Fruit fly (Drosophila melanogaster) whole organism, embryonic: ENCODE data around the gene TwdlN.

ENCODE experiments used
- CG10959 ChIP-seq: fragments of 200-800 bp; sonication (Bioruptor generic); IDR thresholded peaks from 2 replicates; pipeline ENCODE4 v1.3.6; 2022; ENCODE audit warnings: missing biosample characterization, missing genetic modification characterization
- CG11093 ChIP-seq: fragments of 200-800 bp; sonication (Bioruptor generic); IDR thresholded peaks from 3 replicates; pipeline ENCODE4 v1.3.6; 2022; ENCODE audit warnings: missing biosample characterization, missing genetic modification characterization
- CG12744 ChIP-seq: fragments of 200-800 bp; sonication (Bioruptor generic); optimal IDR thresholded peaks from 2 replicates; lab custom pipeline; 2016; ENCODE audit warnings: missing biosample characterization, missing genetic modification characterization
- CG13296 ChIP-seq: fragments of 200-800 bp; sonication (Bioruptor generic); optimal IDR thresholded peaks from 3 replicates; lab custom pipeline; 2018; ENCODE audit warnings: missing biosample characterization, mild to moderate bottlenecking, missing genetic modification characterization
- CG14014 ChIP-seq: fragments of 200-800 bp; sonication (Bioruptor generic); IDR thresholded peaks from 2 replicates; pipeline ENCODE4 v1.3.6; 2022; ENCODE audit warnings: missing biosample characterization, missing genetic modification characterization
- CG14441 ChIP-seq: fragments of 200-800 bp; sonication (Bioruptor generic); IDR thresholded peaks from 2 replicates; pipeline ENCODE4 v1.3.6; 2022; ENCODE audit warnings: missing biosample characterization, missing genetic modification characterization
- CG18599 ChIP-seq: fragments of 200-800 bp; sonication (Bioruptor generic); optimal IDR thresholded peaks from 3 replicates; lab custom pipeline; 2017; ENCODE audit warnings: missing biosample characterization, missing genetic modification characterization, mild to moderate bottlenecking, moderate library complexity, missing genetic modification reagents
- CG31224 ChIP-seq: fragments of 200-800 bp; sonication (Bioruptor generic); IDR thresholded peaks from 2 replicates; pipeline ENCODE4 v1.3.6; 2022; ENCODE audit warnings: missing biosample characterization, missing genetic modification characterization
- CG32532 ChIP-seq: fragments of 200-800 bp; sonication (Bioruptor generic); IDR thresholded peaks from 2 replicates; pipeline ENCODE4 v1.3.6; 2022; ENCODE audit warnings: missing biosample characterization, missing genetic modification characterization
- CG34376 ChIP-seq: fragments of 200-800 bp; sonication (Bioruptor generic); optimal IDR thresholded peaks from 2 replicates; lab custom pipeline; 2018; ENCODE audit warnings: missing biosample characterization, mild to moderate bottlenecking, missing genetic modification characterization
- CG3995 ChIP-seq: fragments of 200-800 bp; sonication (Bioruptor generic); optimal IDR thresholded peaks from 3 replicates; lab custom pipeline; 2016; ENCODE audit warnings: missing biosample characterization, missing genetic modification characterization
- CG5180 ChIP-seq: fragments of 200-800 bp; sonication (Bioruptor generic); optimal IDR thresholded peaks from 3 replicates; lab custom pipeline; 2017; ENCODE audit warnings: missing biosample characterization, missing genetic modification characterization, mild to moderate bottlenecking, moderate library complexity, missing genetic modification reagents
- CG7987 ChIP-seq: fragments of 200-800 bp; sonication (Bioruptor generic); optimal IDR thresholded peaks from 2 replicates; lab custom pipeline; 2018; ENCODE audit warnings: missing biosample characterization, mild to moderate bottlenecking, missing genetic modification characterization, moderate library complexity
- CG8290 ChIP-seq, 3 experiments: fragments of 200-800 bp; sonication (Bioruptor generic); optimal IDR thresholded peaks; 2 replicates each; lab custom pipeline; 2016 to 2019; ENCODE audit warnings: missing biosample characterization in 3 of 3, missing genetic modification characterization in 3 of 3, mild to moderate bottlenecking in 2 of 3, moderate library complexity in 1 of 3
- CkIIα-i1 ChIP-seq: fragments of 200-800 bp; sonication (Bioruptor generic); IDR thresholded peaks from 2 replicates; pipeline ENCODE4 v1.3.6; 2022; ENCODE audit warnings: missing biosample characterization, missing genetic modification characterization
- Dbx ChIP-seq: fragments of 200-800 bp; sonication (Bioruptor generic); IDR thresholded peaks from 3 replicates; pipeline ENCODE4 v1.3.6; 2022; ENCODE audit warnings: missing biosample characterization, missing genetic modification characterization
- Ets65A ChIP-seq: fragments of 200-800 bp; sonication (Bioruptor generic); peaks from one replicate; lab custom pipeline; 2016; ENCODE audit warnings: missing biosample characterization, missing genetic modification characterization
- Ets97D ChIP-seq: fragments of 200-800 bp; sonication (Bioruptor generic); optimal IDR thresholded peaks from 3 replicates; lab custom pipeline; 2016; ENCODE audit warnings: missing biosample characterization, missing genetic modification characterization
- Fer1 ChIP-seq: fragments of 200-800 bp; sonication (Bioruptor generic); optimal IDR thresholded peaks from 2 replicates; lab custom pipeline; 2017; ENCODE audit warnings: missing biosample characterization, mild to moderate bottlenecking, missing genetic modification characterization
- Hmr ChIP-seq: fragments of 200-800 bp; sonication (Bioruptor generic); optimal IDR thresholded peaks from 3 replicates; lab custom pipeline; 2017; ENCODE audit warnings: mild to moderate bottlenecking, missing biosample characterization, missing genetic modification reagents, missing genetic modification characterization
- Hr3 ChIP-seq: fragments of 200-800 bp; sonication (Bioruptor generic); optimal IDR thresholded peaks from 3 replicates; lab custom pipeline; 2016; ENCODE audit warnings: missing biosample characterization, missing genetic modification characterization
- Jarid2 ChIP-seq: fragments of 200-800 bp; sonication (Bioruptor generic); optimal IDR thresholded peaks from 3 replicates; lab custom pipeline; 2017; ENCODE audit warnings: mild to moderate bottlenecking, missing biosample characterization, missing genetic modification reagents, missing genetic modification characterization
- Med ChIP-seq: fragments of 200-800 bp; sonication (Bioruptor generic); peaks from one replicate; lab custom pipeline; 2016; ENCODE audit warnings: missing biosample characterization, missing genetic modification characterization, mild to moderate bottlenecking, inconsistent platforms, moderate library complexity
- Meics ChIP-seq: fragments of 200-800 bp; sonication (Bioruptor generic); optimal IDR thresholded peaks from 2 replicates; lab custom pipeline; 2017; ENCODE audit warnings: missing biosample characterization, mild to moderate bottlenecking, missing genetic modification characterization
- NFAT ChIP-seq: fragments of 200-800 bp; sonication (Bioruptor generic); IDR thresholded peaks from 2 replicates; pipeline ENCODE4 v1.3.6; 2022; ENCODE audit warnings: missing biosample characterization, missing genetic modification characterization
- Vsx1 ChIP-seq: fragments of 200-800 bp; sonication (Bioruptor generic); optimal IDR thresholded peaks from 2 replicates; lab custom pipeline; 2017; ENCODE audit warnings: missing biosample characterization, mild to moderate bottlenecking, missing genetic modification characterization, missing genetic modification reagents
- ab ChIP-seq: fragments of 200-800 bp; sonication (Bioruptor generic); optimal IDR thresholded peaks from 2 replicates; lab custom pipeline; 2016; ENCODE audit warnings: missing biosample characterization, missing genetic modification characterization
- abd-A ChIP-seq: fragments of 200-800 bp; sonication (Bioruptor generic); optimal IDR thresholded peaks from 3 replicates; lab custom pipeline; 2019; ENCODE audit warnings: missing biosample characterization, mild to moderate bottlenecking, missing genetic modification characterization, moderate library complexity
- caup ChIP-seq: fragments of 200-800 bp; sonication (Bioruptor generic); optimal IDR thresholded peaks from 3 replicates; lab custom pipeline; 2017; ENCODE audit warnings: missing biosample characterization, mild to moderate bottlenecking, missing genetic modification characterization, moderate library complexity; ENCODE audit not compliant: severe bottlenecking
- chinmo ChIP-seq: fragments of 200-800 bp; sonication (Bioruptor generic); IDR thresholded peaks from 4 replicates; pipeline ENCODE4 v1.3.6; 2022; ENCODE audit warnings: missing biosample characterization, missing genetic modification characterization; ENCODE audit not compliant: partially characterized antibody
- crol ChIP-seq: fragments of 200-800 bp; sonication (Bioruptor generic); IDR thresholded peaks from 2 replicates; pipeline ENCODE4 v1.3.6; 2022; ENCODE audit warnings: missing biosample characterization, missing genetic modification characterization
- da ChIP-seq: fragments of 200-800 bp; sonication (Bioruptor generic); optimal IDR thresholded peaks from 2 replicates; lab custom pipeline; 2016; ENCODE audit warnings: missing biosample characterization, missing genetic modification characterization
- fd102C ChIP-seq: fragments of 200-800 bp; sonication (Bioruptor generic); optimal IDR thresholded peaks from 2 replicates; lab custom pipeline; 2018; ENCODE audit warnings: missing biosample characterization, mild to moderate bottlenecking, missing genetic modification characterization, moderate library complexity
- grn ChIP-seq: fragments of 200-800 bp; sonication (Bioruptor generic); optimal IDR thresholded peaks from 3 replicates; lab custom pipeline; 2017; ENCODE audit warnings: missing biosample characterization, missing genetic modification characterization
- lov ChIP-seq, 2 experiments: fragments of 200-800 bp in 1 of 2; fragments of >200 bp in 1 of 2; sonication (Bioruptor generic) in 1 of 2; IDR thresholded peaks in 1 of 2; optimal IDR thresholded peaks in 1 of 2; 2 replicates in 1 of 2; 3 replicates in 1 of 2; pipeline versions ENCODE4 v1.3.6 to Lab custom; 2017 to 2022; ENCODE audit warnings: missing biosample characterization in 1 of 2, missing genetic modification characterization in 1 of 2
- nmo ChIP-seq: fragments of 200-800 bp; sonication (Bioruptor generic); optimal IDR thresholded peaks from 2 replicates; lab custom pipeline; 2018; ENCODE audit warnings: missing biosample characterization, mild to moderate bottlenecking, missing genetic modification characterization, moderate library complexity
- oc ChIP-seq: fragments of 200-800 bp; sonication (Bioruptor generic); optimal IDR thresholded peaks from 2 replicates; lab custom pipeline; 2018; ENCODE audit warnings: missing biosample characterization, mild to moderate bottlenecking, missing genetic modification characterization, moderate library complexity
- odd ChIP-seq: fragments of 200-800 bp; sonication (Bioruptor generic); optimal IDR thresholded peaks from 2 replicates; lab custom pipeline; 2017; ENCODE audit warnings: missing biosample characterization, mild to moderate bottlenecking, missing genetic modification characterization
- pan ChIP-seq, 4 experiments: fragments of >200 bp in 3 of 4; fragments of 200-800 bp in 1 of 4; sonication (Bioruptor generic) in 1 of 4; optimal IDR thresholded peaks in 3 of 4; IDR thresholded peaks in 1 of 4; 2 replicates each; pipeline versions ENCODE4 v1.3.6 to Lab custom; 2017 to 2022; ENCODE audit warnings: missing biosample characterization in 2 of 4, missing genetic modification characterization in 2 of 4, mixed read lengths in 1 of 4
- pb ChIP-seq: fragments of 200-800 bp; sonication (Bioruptor generic); optimal IDR thresholded peaks from 3 replicates; lab custom pipeline; 2016; ENCODE audit warnings: missing biosample characterization, missing genetic modification characterization
- sd ChIP-seq: fragments of 200-800 bp; sonication (Bioruptor generic); optimal IDR thresholded peaks from 3 replicates; lab custom pipeline; 2018; ENCODE audit warnings: missing biosample characterization, mild to moderate bottlenecking, missing genetic modification characterization, moderate library complexity
- sens ChIP-seq: fragments of 200-800 bp; sonication (Bioruptor generic); peaks from one replicate; lab custom pipeline; 2016; ENCODE audit warnings: missing biosample characterization, missing genetic modification characterization
- sens-2 ChIP-seq: fragments of 200-800 bp; sonication (Bioruptor generic); IDR thresholded peaks from 2 replicates; pipeline ENCODE4 v1.3.6; 2022; ENCODE audit warnings: missing biosample characterization, missing genetic modification characterization
- sob ChIP-seq: fragments of 200-800 bp; sonication (Bioruptor generic); IDR thresholded peaks from 2 replicates; pipeline ENCODE4 v1.3.6; 2022; ENCODE audit warnings: missing biosample characterization, missing genetic modification characterization
- sug ChIP-seq: fragments of 200-800 bp; optimal IDR thresholded peaks from 2 replicates; lab custom pipeline; 2019; ENCODE audit warnings: missing biosample characterization, mild to moderate bottlenecking, missing genetic modification characterization, moderate library complexity

Gene TwdlN

DNA sequence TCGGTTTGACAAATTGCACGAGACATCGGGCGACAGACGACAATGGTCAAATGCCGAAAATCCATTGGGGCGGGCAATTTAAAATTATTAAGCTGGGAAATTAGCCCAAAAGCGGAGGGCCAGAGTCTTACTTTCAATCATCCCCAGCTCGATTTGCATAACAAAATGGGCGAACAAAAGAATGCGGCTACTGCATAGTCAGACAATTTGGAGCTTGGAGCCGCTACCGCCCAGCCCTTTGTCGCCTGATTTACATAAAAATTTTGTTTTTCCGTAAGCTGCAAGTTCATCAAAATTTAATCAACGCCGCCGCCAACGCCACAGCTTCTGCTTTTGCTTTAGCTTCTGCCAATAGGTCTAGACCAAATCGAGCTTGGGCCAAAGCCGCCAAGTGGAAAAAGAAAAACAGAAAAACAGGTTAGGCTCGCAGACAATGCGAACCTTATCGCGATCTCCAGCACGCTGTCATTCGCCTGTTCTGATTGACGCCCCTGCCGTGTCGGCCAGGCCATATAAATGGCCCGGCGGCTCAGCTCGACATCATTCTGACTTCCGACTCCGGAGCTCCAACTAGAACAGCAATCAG lies at the start of gene TwdlN:
TSS of gene TwdlN (plus strand) at position 536 of the 586 bp plus-strand sequence.
- TF ChIP-seq chinmo (peak; percentile 87; the same call in 3 of the 4 replicates), oc (tag; lab: Kevin White, UChicago) (peak; percentile 31), sd (tag; lab: Kevin White, UChicago) (peak; percentile 70), CG31224 (GFP tag; lab: Robert Waterston, UW) (no peak), odd (GFP tag; lab: Kevin White, UChicago) (peak; percentile 3), CG12744 (GFP tag; lab: Kevin White, UChicago) (no peak), abd-A (tag; lab: Kevin White, UChicago) (peak; percentile 56), da (no peak), CG3995 (GFP tag; lab: Kevin White, UChicago) (no peak), grn (GFP tag; lab: Kevin White, UChicago) (peak; percentile 49), NFAT (GFP tag; lab: Robert Waterston, UW) (0 out of 2 replicates have a peak, but pooled peaks have one; percentile 15)

DNA sequence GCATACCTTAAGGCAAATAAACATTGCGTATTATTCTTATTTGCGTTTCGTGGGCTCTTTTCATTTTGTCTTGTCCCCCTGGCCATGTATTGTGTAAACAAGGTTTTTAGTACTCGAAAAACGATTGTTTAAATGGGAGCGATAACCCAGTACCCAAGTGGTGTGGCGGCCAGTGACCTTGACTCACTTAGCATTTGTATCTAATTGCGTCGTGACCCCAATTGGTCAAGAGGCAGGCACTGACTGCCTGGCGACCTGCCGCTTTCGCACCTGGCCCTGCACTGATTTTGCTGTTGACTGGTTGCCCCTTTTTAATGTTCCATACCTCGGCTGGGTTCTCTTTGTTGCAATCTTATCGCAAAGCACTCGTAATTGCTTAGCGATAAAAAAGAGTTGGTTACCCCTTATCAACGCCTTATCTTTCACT lies 43.5 kb upstream of the TwdlN start:
- TF ChIP-seq chinmo = peak; percentile 77; the same call in 2 of the 4 replicates
- TF ChIP-seq fd102C (GFP tag; lab: Kevin White, UChicago) = no peak
- 0 out of 2 replicates have a peak, but pooled peaks have one; percentile 22 for TF ChIP-seq CG32532 (GFP tag; lab: Robert Waterston, UW)
- no peak for TF ChIP-seq pb (GFP tag; lab: Kevin White, UChicago)
- TF ChIP-seq lov (optimal IDR thresholded peaks at IDR 0.05; lab: Kevin White, UChicago) = no peak
- TF ChIP-seq lov (GFP tag; IDR thresholded peaks at IDR 0.05; lab: Robert Waterston, UW) = no peak
- TF ChIP-seq CG11093 (GFP tag; lab: Robert Waterston, UW) = no peak
- peak; percentile 32; the same call in 1 of the 2 replicates for TF ChIP-seq sob (GFP tag; lab: Robert Waterston, UW)
- TF ChIP-seq Dbx = peak; percentile 50; the same call in 2 of the 3 replicates
- peak; percentile 55 for TF ChIP-seq caup (GFP tag; lab: Kevin White, UChicago)
- peak; percentile 72 for TF ChIP-seq grn (GFP tag; lab: Kevin White, UChicago)
- TF ChIP-seq sug (tag; lab: Kevin White, UChicago) = peak; percentile 64
- TF ChIP-seq Ets65A (GFP tag; lab: Kevin White, UChicago) = no peak
- peak; percentile 5 for TF ChIP-seq Ets97D (GFP tag; lab: Kevin White, UChicago)
- TF ChIP-seq CG14441 (GFP tag; lab: Robert Waterston, UW) = 0 out of 2 replicates have a peak, but pooled peaks have one; percentile 20
- TF ChIP-seq CkIIα-i1 (GFP tag; lab: Robert Waterston, UW) = no peak
- TF ChIP-seq Med (GFP tag; lab: Kevin White, UChicago) = peak; percentile 81
- TF ChIP-seq sens-2 = peak; percentile 84
- TF ChIP-seq CG18599 (GFP tag; lab: Kevin White, UChicago) = peak; percentile 32
- peak; percentile 60 for TF ChIP-seq Jarid2 (GFP tag; lab: Kevin White, UChicago)
- peak; percentile 29 for TF ChIP-seq sens (GFP tag; lab: Kevin White, UChicago)
- TF ChIP-seq CG5180 (GFP tag; lab: Kevin White, UChicago) = peak; percentile 14
- peak; percentile 22; the same call in 1 of the 2 replicates for TF ChIP-seq CG14014 (GFP tag; lab: Robert Waterston, UW)
- no peak for TF ChIP-seq pan (optimal IDR thresholded peaks at IDR 0.05; lab: Kevin White, UChicago)
- peak in 1 of 2 experiments; percentile 36 for TF ChIP-seq pan (GFP tag; optimal IDR thresholded peaks at IDR 0.05 in 1 of 2, IDR thresholded peaks at IDR 0.05 in 1 of 2)
- TF ChIP-seq crol (GFP tag; lab: Robert Waterston, UW) = no peak
- TF ChIP-seq Hr3 (GFP tag; lab: Kevin White, UChicago) = peak; percentile 49
- TF ChIP-seq nmo = no peak
- peak; percentile 9 for TF ChIP-seq CG12744 (GFP tag; lab: Kevin White, UChicago)
- peak; percentile 64 for TF ChIP-seq CG34376 (GFP tag; lab: Kevin White, UChicago)
- TF ChIP-seq CG13296 (GFP tag; lab: Kevin White, UChicago) = peak; percentile 31
- TF ChIP-seq ab = no peak
- peak; percentile 33 for TF ChIP-seq Vsx1 (GFP tag; lab: Kevin White, UChicago)
- peak; percentile 4 for TF ChIP-seq Hmr (GFP tag; lab: Kevin White, UChicago)
- TF ChIP-seq CG7987 (GFP tag; lab: Kevin White, UChicago) = no peak
- TF ChIP-seq CG8290 (GFP tag; optimal IDR thresholded peaks at IDR 0.05; lab: Kevin White, UChicago) = no peak
- peak in 1 of 2 experiments; percentile 39 for TF ChIP-seq CG8290 (tag; optimal IDR thresholded peaks at IDR 0.05; lab: Kevin White, UChicago)
- no peak for TF ChIP-seq CG10959 (GFP tag; lab: Robert Waterston, UW)
- TF ChIP-seq Meics (GFP tag; lab: Kevin White, UChicago) = peak; percentile 21
- peak; percentile 1 for TF ChIP-seq Fer1
